ENCODE assay signal across 1 fruit fly cellular context in genomic region chr3R:10169124-10169766, dm6.
TF ChIP-seq lines count a peak whose summit lies in the region.

No protein-coding gene starts in this region.

TF ChIP-seq in whole organism, embryonic, 481 proteins besides CTCF, POLR2A, EP300 and RAD21 (continued from another document):
- TF ChIP-seq pho (GFP tag; optimal IDR thresholded peaks at IDR 0.05; lab: Kevin White, UChicago) (no peak), CG32532 (GFP tag; IDR thresholded peaks at IDR 0.05; lab: Robert Waterston, UW) (no peak), tup (GFP tag; optimal IDR thresholded peaks at IDR 0.05; lab: Kevin White, UChicago) (no peak), CG2120 (GFP tag; optimal IDR thresholded peaks at IDR 0.05; lab: Kevin White, UChicago) (no peak), HLH54F (GFP tag; optimal IDR thresholded peaks at IDR 0.05; lab: Kevin White, UChicago) (no peak), CG2202 (tag; optimal IDR thresholded peaks at IDR 0.05; lab: Kevin White, UChicago) (peak; percentile 38), CG2199 (GFP tag; IDR thresholded peaks at IDR 0.05; lab: Robert Waterston, UW) (0 out of 3 replicates have a peak, but pooled peaks have one; percentile 36), vvl (GFP tag; IDR thresholded peaks at IDR 0.05; lab: Robert Waterston, UW) (no peak), CG15696 (tag; optimal IDR thresholded peaks at IDR 0.05; lab: Kevin White, UChicago) (peak; percentile 6), Side (GFP tag; optimal IDR thresholded peaks at IDR 0.05; lab: Kevin White, UChicago) (no peak), CG1529 (GFP tag; optimal IDR thresholded peaks at IDR 0.05; lab: Kevin White, UChicago) (no peak), Blimp-1 (GFP tag; optimal IDR thresholded peaks at IDR 0.05; lab: Kevin White, UChicago) (no peak), nerfin-1 (tag; optimal IDR thresholded peaks at IDR 0.05; lab: Kevin White, UChicago) (no peak), inv (GFP tag; IDR thresholded peaks at IDR 0.05; lab: Robert Waterston, UW; ENCODE audit: partially characterized antibody) (no peak), CG15601 (tag; optimal IDR thresholded peaks at IDR 0.05; lab: Kevin White, UChicago) (no peak), Lpt (GFP tag; optimal IDR thresholded peaks at IDR 0.05; lab: Kevin White, UChicago) (no peak), otp (GFP tag; IDR thresholded peaks at IDR 0.05; lab: Robert Waterston, UW) (peak; percentile 34; the same call in 1 of the 3 replicates), Drgx (GFP tag; IDR thresholded peaks at IDR 0.05; lab: Robert Waterston, UW) (0 out of 2 replicates have a peak, but pooled peaks have one; percentile 19), insv (GFP tag; optimal IDR thresholded peaks at IDR 0.05; lab: Kevin White, UChicago) (no peak), HLHmδ (GFP tag; optimal IDR thresholded peaks at IDR 0.05; lab: Kevin White, UChicago) (no peak), CG18619 (GFP tag; optimal IDR thresholded peaks at IDR 0.05; lab: Kevin White, UChicago) (no peak), CG6813 (GFP tag; optimal IDR thresholded peaks at IDR 0.05; lab: Kevin White, UChicago) (peak; percentile 44), CG3065 (GFP tag; optimal IDR thresholded peaks at IDR 0.05; lab: Kevin White, UChicago) (no peak), CG10462 (GFP tag; optimal IDR thresholded peaks at IDR 0.05; lab: Kevin White, UChicago) (no peak), Ada2b (GFP tag; IDR thresholded peaks at IDR 0.05; lab: Robert Waterston, UW) (no peak), ftz-f1 (GFP tag; optimal IDR thresholded peaks at IDR 0.05; lab: Kevin White, UChicago) (no peak), ttk (GFP tag; IDR thresholded peaks at IDR 0.05; lab: Robert Waterston, UW) (no peak), fd102C (GFP tag; optimal IDR thresholded peaks at IDR 0.05; lab: Kevin White, UChicago) (peak; percentile 32), slbo (GFP tag; IDR thresholded peaks at IDR 0.05; lab: Robert Waterston, UW) (no peak), CG5245 (GFP tag; optimal IDR thresholded peaks at IDR 0.05; lab: Kevin White, UChicago) (peak; percentile 7), NC2α (GFP tag; optimal IDR thresholded peaks at IDR 0.05; lab: Kevin White, UChicago) (no peak), CG11085 (GFP tag; IDR thresholded peaks at IDR 0.05; lab: Robert Waterston, UW) (0 out of 2 replicates have a peak, but pooled peaks have one; percentile 1), CG16863 (GFP tag; optimal IDR thresholded peaks at IDR 0.05; lab: Kevin White, UChicago) (no peak), ash1 (GFP tag; optimal IDR thresholded peaks at IDR 0.05; lab: Kevin White, UChicago) (no peak), nau (GFP tag; optimal IDR thresholded peaks at IDR 0.05; lab: Kevin White, UChicago) (no peak), ato (GFP tag; IDR thresholded peaks at IDR 0.05; lab: Robert Waterston, UW; ENCODE audit: partially characterized antibody) (no peak), CG10267 (tag; optimal IDR thresholded peaks at IDR 0.05; lab: Kevin White, UChicago) (no peak)
